Fruit fly (Drosophila melanogaster): ENCODE data around the gene CG11970.

Gene CG11970

dm6 chr3R:8956333-8956732, 28.2 kb upstream of the CG11970 start:
- TF ChIP-seq CG32264 (GFP tag; optimal IDR thresholded peaks at IDR 0.05) (no peak), dl (GFP tag; optimal IDR thresholded peaks at IDR 0.05; ENCODE audit: insufficient read depth in 1 of 2, partially characterized antibody in 2 of 2) (no peak), jim (GFP tag; optimal IDR thresholded peaks at IDR 0.05) (no peak), Myc (optimal IDR thresholded peaks at IDR 0.05) (no peak), h (GFP tag; optimal IDR thresholded peaks at IDR 0.05) (no peak), fru (GFP tag; optimal IDR thresholded peaks at IDR 0.05) (no peak), CG9705 (GFP tag; optimal IDR thresholded peaks at IDR 0.05) (no peak), Dfd (GFP tag; optimal IDR thresholded peaks at IDR 0.05) (no peak), dsf (GFP tag; optimal IDR thresholded peaks at IDR 0.05; ENCODE audit: borderline replicate concordance) (no peak), sv (GFP tag; optimal IDR thresholded peaks at IDR 0.05) (no peak), HLH106 (tag; optimal IDR thresholded peaks at IDR 0.05) (no peak), Sp1 (GFP tag; optimal IDR thresholded peaks at IDR 0.05) (no peak)

dm6 chr3R:8957739-8958138, 26.8 kb upstream of the CG11970 start:
- no peak for TF ChIP-seq Dif (GFP tag; optimal IDR thresholded peaks at IDR 0.05; ENCODE audit: partially characterized antibody)
- no peak for TF ChIP-seq CG9705 (GFP tag; optimal IDR thresholded peaks at IDR 0.05)
- TF ChIP-seq Hr83 (GFP tag; optimal IDR thresholded peaks at IDR 0.05; ENCODE audit: poor library complexity, severe bottlenecking) = no peak
- peak; percentile 66 for TF ChIP-seq psq (GFP tag; optimal IDR thresholded peaks at IDR 0.05)
- no peak for TF ChIP-seq dmrt93B (GFP tag; optimal IDR thresholded peaks at IDR 0.05)
- TF ChIP-seq br (GFP tag; optimal IDR thresholded peaks at IDR 0.05) = peak; percentile 27
- TF ChIP-seq sv (GFP tag; optimal IDR thresholded peaks at IDR 0.05) = no peak
- peak in 1 of 2 experiments; percentile 33 for TF ChIP-seq foxo (GFP tag; optimal IDR thresholded peaks at IDR 0.05)
- TF ChIP-seq jim (GFP tag; optimal IDR thresholded peaks at IDR 0.05) = no peak
- no peak for TF ChIP-seq Abd-B (GFP tag; optimal IDR thresholded peaks at IDR 0.05)
- no peak for TF ChIP-seq CrebA (GFP tag; optimal IDR thresholded peaks at IDR 0.05; ENCODE audit: borderline replicate concordance)
- no peak for TF ChIP-seq usp (GFP tag; optimal IDR thresholded peaks at IDR 0.05)
- no peak for TF ChIP-seq Myc (optimal IDR thresholded peaks at IDR 0.05)
- TF ChIP-seq HLH106 (tag; optimal IDR thresholded peaks at IDR 0.05) = peak; percentile 47
- no peak for TF ChIP-seq Mio (GFP tag; optimal IDR thresholded peaks at IDR 0.05)
- no peak for TF ChIP-seq Rel (GFP tag; optimal IDR thresholded peaks at IDR 0.05)
- TF ChIP-seq Rel (tag; optimal IDR thresholded peaks at IDR 0.05) = no peak
- peak; percentile 47 for TF ChIP-seq Sp1 (GFP tag; optimal IDR thresholded peaks at IDR 0.05)
- peak; percentile 14 for TF ChIP-seq fru (GFP tag; optimal IDR thresholded peaks at IDR 0.05)
- TF ChIP-seq CG32264 (GFP tag; optimal IDR thresholded peaks at IDR 0.05) = no peak
- TF ChIP-seq Hnf4 (GFP tag; optimal IDR thresholded peaks at IDR 0.05) = no peak
- peak; percentile 13 for TF ChIP-seq rgr (GFP tag; optimal IDR thresholded peaks at IDR 0.05)
- TF ChIP-seq woc (GFP tag; optimal IDR thresholded peaks at IDR 0.05) = peak; percentile 90
- no peak for TF ChIP-seq dl (GFP tag; optimal IDR thresholded peaks at IDR 0.05; ENCODE audit: insufficient read depth in 1 of 2, partially characterized antibody in 2 of 2)
- peak; percentile 41 for TF ChIP-seq h (GFP tag; optimal IDR thresholded peaks at IDR 0.05)
- TF ChIP-seq Jra (GFP tag; optimal IDR thresholded peaks at IDR 0.05) = no peak
- no peak for TF ChIP-seq ey (GFP tag; optimal IDR thresholded peaks at IDR 0.05)
- TF ChIP-seq GATAd (GFP tag; optimal IDR thresholded peaks at IDR 0.05) = no peak
- TF ChIP-seq dsf (GFP tag; optimal IDR thresholded peaks at IDR 0.05; ENCODE audit: borderline replicate concordance) = no peak
- no peak for TF ChIP-seq Dfd (GFP tag; optimal IDR thresholded peaks at IDR 0.05)
- TF ChIP-seq Hr78 (GFP tag; optimal IDR thresholded peaks at IDR 0.05) = no peak
- TF ChIP-seq pan (optimal IDR thresholded peaks at IDR 0.05) = no peak
- no peak for TF ChIP-seq tai (GFP tag; optimal IDR thresholded peaks at IDR 0.05)
- no peak for TF ChIP-seq N (GFP tag; optimal IDR thresholded peaks at IDR 0.05)
- TF ChIP-seq brk (GFP tag; optimal IDR thresholded peaks at IDR 0.05) = no peak
- TF ChIP-seq sage (GFP tag; optimal IDR thresholded peaks at IDR 0.05) = no peak
- TF ChIP-seq lola (GFP tag; optimal IDR thresholded peaks at IDR 0.05) = no peak
- TF ChIP-seq Vsx2 (GFP tag; optimal IDR thresholded peaks at IDR 0.05; ENCODE audit: partially characterized antibody) = no peak
- TF ChIP-seq OdsH (GFP tag; optimal IDR thresholded peaks at IDR 0.05) = peak; percentile 34

DNA sequence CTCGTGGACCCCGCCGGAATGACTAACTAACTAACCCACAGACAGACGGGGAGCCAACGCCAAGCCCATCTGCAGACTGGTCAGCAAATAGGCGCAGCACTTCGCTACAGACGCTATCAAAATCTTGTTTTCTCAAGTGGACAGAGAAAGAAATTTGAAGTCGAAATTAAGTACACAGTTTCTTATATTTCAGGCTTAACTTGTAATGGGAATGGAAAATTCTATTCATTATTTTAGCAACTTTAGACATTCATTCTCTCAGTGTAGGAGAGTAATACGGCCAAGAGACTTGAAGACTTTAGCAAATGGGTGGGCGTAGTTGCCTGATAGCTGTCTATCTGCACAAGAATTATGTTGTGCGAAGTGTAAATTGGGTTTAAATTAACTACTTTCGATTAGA, 26.2 kb upstream of the CG11970 start:
- no peak for TF ChIP-seq Abd-B (GFP tag; optimal IDR thresholded peaks at IDR 0.05)
- no peak for TF ChIP-seq Sp1 (GFP tag; optimal IDR thresholded peaks at IDR 0.05)
- no peak for TF ChIP-seq N (GFP tag; optimal IDR thresholded peaks at IDR 0.05)
- TF ChIP-seq rgr (GFP tag; optimal IDR thresholded peaks at IDR 0.05) = no peak
- no peak for TF ChIP-seq sv (GFP tag; optimal IDR thresholded peaks at IDR 0.05)
- TF ChIP-seq Hnf4 (GFP tag; optimal IDR thresholded peaks at IDR 0.05) = no peak
- no peak for TF ChIP-seq dmrt93B (GFP tag; optimal IDR thresholded peaks at IDR 0.05)

Measured in whole organism, wandering third instar larva.